Worm (Caenorhabditis elegans) whole organism, midembryonic: ENCODE measurements around the gene C18D11.10.

Experiments used
- cog-1 ChIP-seq: sonication (generic microtip); optimal IDR thresholded peaks from 2 replicates; lab custom pipeline; 2016; ENCODE audit warnings: missing genetic modification characterization, missing compliant biosample characterization
- med-1 ChIP-seq: sonication (generic microtip); optimal IDR thresholded peaks from 2 replicates; lab custom pipeline; 2017; ENCODE audit warnings: missing genetic modification characterization, mild to moderate bottlenecking, missing compliant biosample characterization, antibody characterized with exemption, missing genetic modification reagents; ENCODE audit not compliant: insufficient read depth
- ref-1 ChIP-seq: fragments of 200-800 bp; sonication (Bioruptor generic); conservative IDR thresholded peaks from 2 replicates; pipeline ENCODE4 v1.3.6; 2022; ENCODE audit warnings: missing genetic modification reagents, missing genetic modification characterization, missing compliant biosample characterization

DNA sequence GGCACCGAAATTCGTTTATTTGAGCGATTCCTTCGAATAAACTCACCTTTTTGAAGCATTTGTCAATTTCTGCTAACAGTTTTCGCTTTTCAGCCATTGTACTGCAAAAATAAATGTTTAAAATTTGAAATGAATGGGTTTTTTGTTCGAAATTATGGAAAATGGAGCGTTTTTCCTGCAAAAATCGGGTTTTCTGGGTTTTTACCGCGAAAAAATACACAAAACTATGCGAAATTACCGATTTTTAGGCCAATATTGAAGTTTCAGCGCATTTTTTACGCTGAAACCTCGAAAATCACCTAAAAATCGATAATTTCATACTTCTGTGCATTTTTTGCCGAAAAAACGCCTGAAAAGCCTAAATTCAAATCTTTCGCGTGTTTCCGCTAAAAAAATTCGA is 38.8 kb downstream of the C18D11.10 start, which contains the start of gene ntl-3:
- TF ChIP-seq cog-1 (no peak), ref-1 (GFP tag; lab: Robert Waterston, UW) (no peak), med-1 (GFP tag; lab: Kevin White, UChicago) (no peak)
